Fruit fly (Drosophila melanogaster): Measurements from ENCODE around the gene Lsp1beta.

- TF ChIP-seq pan (optimal IDR thresholded peaks at IDR 0.05), result peak; percentile 15
- no peak for TF ChIP-seq psq (optimal IDR thresholded peaks at IDR 0.05)
These were observed 28.7 kb upstream of the Lsp1beta start, which contains the start of gene dbe for dm6 chr2L:869497-870040.
